Worm (Caenorhabditis elegans) whole organism, L4 larva: ENCODE results near the gene gst-28.
A peak's percentile ranks its signal among the peaks of the same experiment; 100 is the strongest.

Source experiments
- D1046.2 ChIP-seq: fragments of 200-800 bp; sonication (Bioruptor generic); IDR thresholded peaks from 2 replicates; pipeline ENCODE4 v1.3.6; 2022; ENCODE audit warnings: missing genetic modification characterization, missing compliant biosample characterization
- F10B5.3 ChIP-seq: sonication (generic microtip); optimal IDR thresholded peaks from 2 replicates; lab custom pipeline; 2016; ENCODE audit warnings: mild to moderate bottlenecking, missing genetic modification characterization, missing compliant biosample characterization
- Y5F2A.4 ChIP-seq: fragments of 200-800 bp; sonication (Bioruptor generic); optimal IDR thresholded peaks from 2 replicates; lab custom pipeline; 2018; ENCODE audit warnings: mild to moderate bottlenecking, missing genetic modification characterization, missing compliant biosample characterization
- ZK546.5 ChIP-seq, 2 experiments: sonication (generic microtip); optimal IDR thresholded peaks; 2 replicates each; lab custom pipeline; 2017; ENCODE audit warnings: missing biosample characterization in 2 of 2, missing genetic modification characterization in 2 of 2
- ama-1 ChIP-seq: fragments of 150-350 bp; optimal IDR thresholded peaks from 2 replicates; lab custom pipeline; 2014; ENCODE audit warnings: inconsistent platforms, mixed read lengths
- ceh-20 ChIP-seq: fragments of 200-800 bp; sonication (Bioruptor generic); IDR thresholded peaks from 2 replicates; pipeline ENCODE4 v1.3.6; 2022; ENCODE audit warnings: missing genetic modification reagents, missing genetic modification characterization, missing compliant biosample characterization
- ceh-28 ChIP-seq: fragments of 150-350 bp; optimal IDR thresholded peaks from 2 replicates; lab custom pipeline; 2014; ENCODE audit warnings: missing biosample characterization, missing genetic modification reagents, missing genetic modification characterization
- daf-19 ChIP-seq: fragments of 200-800 bp; sonication (Bioruptor generic); conservative IDR thresholded peaks from 2 replicates; pipeline ENCODE4 v1.3.6; 2022; ENCODE audit warnings: missing genetic modification characterization, missing compliant biosample characterization
- daf-8 ChIP-seq: fragments of 200-800 bp; sonication (Bioruptor generic); IDR thresholded peaks from 2 replicates; pipeline ENCODE4 v1.3.6; 2022; ENCODE audit warnings: missing genetic modification characterization, missing compliant biosample characterization
- dmd-6 ChIP-seq: fragments of 200-800 bp; sonication (Bioruptor generic); IDR thresholded peaks from 2 replicates; pipeline ENCODE4 v1.3.6; 2022; ENCODE audit warnings: missing genetic modification reagents, missing genetic modification characterization, missing compliant biosample characterization
- dve-1 ChIP-seq: sonication (generic microtip); optimal IDR thresholded peaks from 2 replicates; lab custom pipeline; 2017; ENCODE audit warnings: antibody characterized with exemption, mild to moderate bottlenecking, missing genetic modification characterization, missing compliant biosample characterization; ENCODE audit not compliant: insufficient read depth
- egl-27 ChIP-seq: sonication (generic microtip); optimal IDR thresholded peaks from 3 replicates; lab custom pipeline; 2017; ENCODE audit warnings: missing biosample characterization, missing genetic modification reagents, missing genetic modification characterization
- fos-1 ChIP-seq: fragments of 150-350 bp; optimal IDR thresholded peaks from 2 replicates; lab custom pipeline; 2014; ENCODE audit warnings: missing biosample characterization, missing genetic modification characterization
- hlh-11 ChIP-seq: fragments of 200-800 bp; sonication (Bioruptor generic); optimal IDR thresholded peaks from 2 replicates; lab custom pipeline; 2018; ENCODE audit warnings: mild to moderate bottlenecking, missing genetic modification characterization, missing compliant biosample characterization
- hlh-30 ChIP-seq: sonication (generic microtip); optimal IDR thresholded peaks from 2 replicates; lab custom pipeline; 2017; ENCODE audit warnings: antibody characterized with exemption, mild to moderate bottlenecking, missing genetic modification characterization, missing compliant biosample characterization; ENCODE audit not compliant: insufficient read depth
- lin-13 ChIP-seq: fragments of 150-350 bp; optimal IDR thresholded peaks from 2 replicates; lab custom pipeline; 2014; ENCODE audit warnings: missing biosample characterization, missing genetic modification reagents, missing genetic modification characterization
- lin-29 ChIP-seq: fragments of 200-800 bp; sonication (Bioruptor generic); IDR thresholded peaks from 2 replicates; pipeline ENCODE4 v1.3.6; 2022; ENCODE audit warnings: missing genetic modification reagents, missing genetic modification characterization, missing compliant biosample characterization
- lin-38 ChIP-seq: fragments of 200-800 bp; sonication (Bioruptor generic); IDR thresholded peaks from 2 replicates; pipeline ENCODE4 v1.3.6; 2022; ENCODE audit warnings: missing genetic modification reagents, missing genetic modification characterization, missing compliant biosample characterization
- lin-39 ChIP-seq: fragments of 150-350 bp; optimal IDR thresholded peaks from 2 replicates; lab custom pipeline; 2014; ENCODE audit warnings: missing biosample characterization, missing genetic modification reagents, missing genetic modification characterization
- madf-9 ChIP-seq: fragments of 200-800 bp; sonication (Bioruptor generic); conservative IDR thresholded peaks from 2 replicates; pipeline ENCODE4 v1.3.6; 2022; ENCODE audit warnings: missing genetic modification reagents, missing genetic modification characterization, missing compliant biosample characterization
- mdl-1 ChIP-seq, 2 experiments: fragments of 150-350 bp in 1 of 2; sonication (generic microtip) in 1 of 2; optimal IDR thresholded peaks; 2 replicates each; lab custom pipeline; 2014 to 2017; ENCODE audit warnings: missing biosample characterization in 2 of 2, missing genetic modification characterization in 2 of 2
- mdt-29 ChIP-seq: fragments of 200-800 bp; sonication (Bioruptor generic); IDR thresholded peaks from 2 replicates; pipeline ENCODE4 v1.3.6; 2022; ENCODE audit warnings: missing genetic modification reagents, missing genetic modification characterization, missing compliant biosample characterization
- mep-1 ChIP-seq: fragments of 150-350 bp; sonication (generic microtip); optimal IDR thresholded peaks from 3 replicates; lab custom pipeline; 2014; ENCODE audit warnings: missing biosample characterization, missing genetic modification characterization
- mxl-2 ChIP-seq: fragments of 200-800 bp; sonication (Bioruptor generic); conservative IDR thresholded peaks from 2 replicates; pipeline ENCODE4 v1.3.6; 2022; ENCODE audit warnings: missing genetic modification reagents, missing genetic modification characterization, missing compliant biosample characterization
- nhr-10 ChIP-seq: fragments of 150-350 bp; optimal IDR thresholded peaks from 2 replicates; lab custom pipeline; 2014; ENCODE audit warnings: missing biosample characterization, missing genetic modification characterization
- nhr-102 ChIP-seq: sonication (generic microtip); optimal IDR thresholded peaks from 2 replicates; lab custom pipeline; 2016; ENCODE audit warnings: mild to moderate bottlenecking, missing genetic modification characterization, moderate library complexity, missing compliant biosample characterization
- nhr-111 ChIP-seq: fragments of 200-800 bp; sonication (Bioruptor generic); optimal IDR thresholded peaks from 2 replicates; lab custom pipeline; 2018; ENCODE audit warnings: mild to moderate bottlenecking, missing genetic modification characterization, missing compliant biosample characterization
- nhr-237 ChIP-seq: sonication (generic microtip); optimal IDR thresholded peaks from 2 replicates; lab custom pipeline; 2017; ENCODE audit warnings: missing biosample characterization, missing genetic modification characterization
- nhr-28 ChIP-seq: fragments of 150-350 bp; optimal IDR thresholded peaks from 2 replicates; lab custom pipeline; 2014; ENCODE audit warnings: missing biosample characterization, missing genetic modification characterization
- nhr-41 ChIP-seq: fragments of 200-800 bp; sonication (Bioruptor generic); IDR thresholded peaks from 2 replicates; pipeline ENCODE4 v1.3.6; 2022; ENCODE audit warnings: missing genetic modification reagents, missing genetic modification characterization, missing compliant biosample characterization
- nhr-6 ChIP-seq: fragments of 150-350 bp; optimal IDR thresholded peaks from 2 replicates; lab custom pipeline; 2014; ENCODE audit warnings: missing biosample characterization, missing genetic modification characterization
- nhr-76 ChIP-seq: fragments of 150-350 bp; optimal IDR thresholded peaks from 2 replicates; lab custom pipeline; 2014; ENCODE audit warnings: missing biosample characterization, missing genetic modification characterization
- pqm-1 ChIP-seq: sonication (generic microtip); optimal IDR thresholded peaks from 2 replicates; lab custom pipeline; 2017; ENCODE audit warnings: missing biosample characterization, missing genetic modification characterization
- rbr-2 ChIP-seq: sonication (generic microtip); optimal IDR thresholded peaks from 2 replicates; lab custom pipeline; 2016; ENCODE audit warnings: missing genotype, missing genetic modification characterization, missing compliant biosample characterization
- saeg-2 ChIP-seq: fragments of 200-800 bp; sonication (Bioruptor generic); IDR thresholded peaks from 2 replicates; pipeline ENCODE4 v1.3.6; 2022; ENCODE audit warnings: missing genetic modification reagents, missing genetic modification characterization, missing compliant biosample characterization
- set-16 ChIP-seq: fragments of 200-800 bp; sonication (Bioruptor generic); IDR thresholded peaks from 2 replicates; pipeline ENCODE4 v1.3.6; 2022; ENCODE audit warnings: missing genetic modification reagents, missing genetic modification characterization, missing compliant biosample characterization
- skn-1 ChIP-seq: fragments of 150-350 bp; optimal IDR thresholded peaks from 2 replicates; lab custom pipeline; 2014; ENCODE audit warnings: missing biosample characterization, missing genetic modification characterization
- snpc-4 ChIP-seq: fragments of 150-350 bp; optimal IDR thresholded peaks from 2 replicates; lab custom pipeline; 2014; ENCODE audit warnings: missing biosample characterization, missing genetic modification characterization
- spr-1 ChIP-seq: sonication (generic microtip); optimal IDR thresholded peaks from 2 replicates; lab custom pipeline; 2016; ENCODE audit warnings: mild to moderate bottlenecking, missing genetic modification characterization, missing compliant biosample characterization
- unc-62 ChIP-seq, 3 experiments: fragments of 150-350 bp in 1 of 3; sonication (generic microtip); optimal IDR thresholded peaks in 2 of 3; peaks in 1 of 3; 1 replicate in 1 of 3; 2 replicates in 2 of 3; lab custom pipeline; 2014 to 2017; ENCODE audit warnings: missing biosample characterization in 3 of 3, missing genetic modification characterization in 3 of 3, missing genetic modification reagents in 3 of 3, missing genotype in 1 of 3
- zfp-2 ChIP-seq: sonication (generic microtip); optimal IDR thresholded peaks from 2 replicates; lab custom pipeline; 2016; ENCODE audit warnings: mild to moderate bottlenecking, missing genetic modification characterization, missing compliant biosample characterization
- zfp-3 ChIP-seq: fragments of 200-800 bp; sonication (Bioruptor generic); conservative IDR thresholded peaks from 2 replicates; pipeline ENCODE4 v1.3.6; 2022; ENCODE audit warnings: missing genetic modification reagents, missing genetic modification characterization, missing compliant biosample characterization
- ztf-7 ChIP-seq: fragments of 150-350 bp; optimal IDR thresholded peaks from 2 replicates; lab custom pipeline; 2014; ENCODE audit warnings: missing biosample characterization, missing genetic modification characterization

Gene gst-28

DNA sequence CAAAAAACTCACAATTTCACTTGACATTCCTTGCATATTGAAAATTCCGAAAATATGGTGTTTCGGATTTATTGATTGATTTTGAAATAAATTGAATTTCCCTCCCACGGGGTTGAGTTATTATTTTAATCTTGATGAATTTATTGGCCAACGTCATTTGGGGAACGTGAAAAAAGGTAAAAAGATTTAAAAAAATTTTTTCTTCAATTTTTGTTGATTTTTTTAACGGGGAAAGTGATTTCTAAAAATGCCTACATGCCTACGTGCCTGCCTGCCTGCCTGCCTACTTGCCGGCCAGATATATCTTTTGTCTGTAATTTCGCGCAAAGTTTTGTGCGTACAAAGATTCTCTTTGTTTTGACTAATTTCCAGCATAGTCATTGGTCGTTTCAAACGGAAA lies 33.0 kb downstream of the gst-28 start, which contains the start of gene Y53F4B.24:
Gene Y53F4B.24 (minus strand): TSS at position 101 of the 400 bp plus-strand sequence.
- TF ChIP-seq mdl-1 (tag; optimal IDR thresholded peaks at IDR 0.05; lab: Kevin White, UChicago) (no peak), D1046.2 (GFP tag; lab: Robert Waterston, UW) (no peak), lin-13 (GFP tag; lab: Kevin White, UChicago) (no peak), lin-39 (tag; lab: Kevin White, UChicago) (no peak), ceh-20 (GFP tag; lab: Robert Waterston, UW) (no peak), zfp-2 (tag; lab: Kevin White, UChicago) (no peak), fos-1 (tag; lab: Kevin White, UChicago) (no peak), Y5F2A.4 (no peak), set-16 (GFP tag; lab: Robert Waterston, UW) (no peak), ztf-7 (tag; lab: Kevin White, UChicago) (no peak), hlh-11 (tag; lab: Kevin White, UChicago) (no peak)

DNA sequence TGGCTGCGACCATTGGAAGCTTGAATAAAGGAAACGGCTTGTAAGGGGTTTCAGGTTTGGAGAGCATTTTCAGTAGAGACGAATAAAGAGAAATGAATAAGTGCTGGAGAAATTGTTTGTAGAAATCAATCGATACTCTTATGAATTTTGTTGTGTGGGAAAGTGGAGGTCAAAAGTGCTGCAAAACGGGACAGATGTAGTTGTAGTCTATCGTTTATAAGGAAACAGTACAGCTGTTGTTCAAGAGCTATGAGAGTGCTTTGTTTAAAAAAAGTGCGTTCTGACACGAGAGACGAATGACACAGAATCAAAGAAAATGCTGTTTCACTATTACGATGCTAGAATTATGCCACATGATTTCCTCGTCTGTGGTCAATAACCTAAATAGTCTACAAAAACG lies 36.9 kb downstream of the gst-28 start, which contains the start of gene Y53F4B.62:
Gene Y53F4B.62 (minus strand): TSS at position 101 of the 400 bp plus-strand sequence.
- TF ChIP-seq hlh-11 (tag; lab: Kevin White, UChicago) (no peak), dve-1 (tag; lab: Kevin White, UChicago) (no peak), snpc-4 (tag; lab: Kevin White, UChicago) (no peak), madf-9 (GFP tag; lab: Robert Waterston, UW) (no peak), saeg-2 (no peak), nhr-28 (tag; lab: Kevin White, UChicago) (no peak), nhr-10 (tag; lab: Kevin White, UChicago) (no peak), ceh-28 (tag; lab: Kevin White, UChicago) (no peak), lin-29 (GFP tag; lab: Robert Waterston, UW) (no peak), unc-62 (GFP tag; optimal IDR thresholded peaks at IDR 0.05 in 1 of 2; lab: Kevin White, UChicago) (no peak), unc-62 (tag; optimal IDR thresholded peaks at IDR 0.05; lab: Kevin White, UChicago) (no peak), mdl-1 (tag; optimal IDR thresholded peaks at IDR 0.05; lab: Kevin White, UChicago) (no peak), mxl-2 (GFP tag; lab: Robert Waterston, UW) (no peak), F10B5.3 (tag; lab: Kevin White, UChicago) (no peak), lin-38 (no peak), mdt-29 (GFP tag; lab: Robert Waterston, UW) (no peak), skn-1 (no peak), zfp-2 (tag; lab: Kevin White, UChicago) (no peak), hlh-30 (tag; lab: Kevin White, UChicago) (no peak), ceh-20 (GFP tag; lab: Robert Waterston, UW) (no peak), spr-1 (no peak)

DNA sequence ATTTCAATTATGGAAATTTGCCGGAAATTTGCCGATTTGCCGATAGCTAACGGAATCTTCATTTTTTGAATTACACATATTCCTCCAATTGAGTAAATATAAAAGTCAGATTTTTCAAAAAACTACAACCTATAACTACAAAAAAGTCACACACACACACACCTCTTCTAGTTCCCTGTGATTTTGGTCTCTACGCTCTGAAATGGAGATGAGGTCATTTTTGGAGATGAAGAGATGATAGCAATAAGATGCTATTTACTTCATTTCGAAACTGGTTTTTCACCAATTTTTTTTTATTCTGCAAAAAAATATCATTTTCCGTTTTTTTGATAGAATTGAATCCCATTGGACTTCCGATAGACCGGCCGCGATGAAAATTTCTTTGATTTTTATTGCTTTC lies 43.2 kb downstream of the gst-28 start, which contains the start of gene Y53F4B.23:
Gene Y53F4B.23 (plus strand): TSS at position 312 of the 400 bp plus-strand sequence.
- TF ChIP-seq nhr-76 (tag; lab: Kevin White, UChicago) (no peak), ZK546.5 (tag; optimal IDR thresholded peaks at IDR 0.05; lab: Kevin White, UChicago) (no peak), nhr-28 (tag; lab: Kevin White, UChicago) (peak; percentile 93)

- TF ChIP-seq nhr-102 (no peak), mdt-29 (GFP tag; lab: Robert Waterston, UW) (no peak), mep-1 (tag; lab: Kevin White, UChicago) (peak; percentile 68), zfp-3 (GFP tag; lab: Robert Waterston, UW) (no peak), set-16 (GFP tag; lab: Robert Waterston, UW) (no peak), nhr-6 (tag; lab: Kevin White, UChicago) (no peak), ama-1 (lab: Kevin White, UChicago) (no peak), skn-1 (no peak), pqm-1 (tag; lab: Kevin White, UChicago) (no peak), nhr-111 (no peak), daf-8 (no peak), egl-27 (tag; lab: Kevin White, UChicago) (no peak), nhr-237 (no peak), lin-29 (GFP tag; lab: Robert Waterston, UW) (no peak), rbr-2 (peak; percentile 14), nhr-41 (GFP tag; lab: Robert Waterston, UW) (no peak), dmd-6 (GFP tag; lab: Robert Waterston, UW) (0 out of 2 replicates have a peak, but pooled peaks have one; percentile 7), nhr-28 (tag; lab: Kevin White, UChicago) (peak; percentile 68), daf-19 (no peak), ceh-20 (GFP tag; lab: Robert Waterston, UW) (no peak)
Measured at ce11 chrII:15119537-15120360, 47.6 kb downstream of the gst-28 start, which contains the start of gene arp-1. arp-1 (plus strand) TSS chrII:15120301.
